Fruit fly (Drosophila melanogaster) whole organism, embryonic: ENCODE data around the gene shd.

Experiments used
- Ada2b ChIP-seq: fragments of 200-800 bp; sonication (Bioruptor generic); IDR thresholded peaks from 2 replicates; pipeline ENCODE4 v1.3.6; 2022; ENCODE audit warnings: missing biosample characterization, missing genetic modification characterization
- C15 ChIP-seq: fragments of 200-800 bp; sonication (Bioruptor generic); IDR thresholded peaks from 3 replicates; pipeline ENCODE4 v1.3.6; 2022; ENCODE audit warnings: missing biosample characterization, missing genetic modification characterization
- CG10267 ChIP-seq: fragments of 200-800 bp; sonication (Bioruptor generic); optimal IDR thresholded peaks from 2 replicates; lab custom pipeline; 2018; ENCODE audit warnings: missing biosample characterization, mild to moderate bottlenecking, missing genetic modification characterization, moderate library complexity
- CG10565 ChIP-seq: fragments of 200-800 bp; sonication (Bioruptor generic); optimal IDR thresholded peaks from 3 replicates; lab custom pipeline; 2016; ENCODE audit warnings: missing biosample characterization, mild to moderate bottlenecking, missing genetic modification characterization
- CG10979 ChIP-seq: fragments of 200-800 bp; sonication (Bioruptor generic); optimal IDR thresholded peaks from 2 replicates; lab custom pipeline; 2018; ENCODE audit warnings: missing biosample characterization, mild to moderate bottlenecking, missing genetic modification characterization, moderate library complexity
- CG12104 ChIP-seq: fragments of 200-800 bp; sonication (Bioruptor generic); optimal IDR thresholded peaks from 3 replicates; lab custom pipeline; 2016; ENCODE audit warnings: missing biosample characterization, missing genetic modification characterization
- CG17568 ChIP-seq: fragments of 200-800 bp; sonication (Bioruptor generic); optimal IDR thresholded peaks from 2 replicates; lab custom pipeline; 2018; ENCODE audit warnings: missing biosample characterization, mild to moderate bottlenecking, missing genetic modification characterization, moderate library complexity
- CG18476 ChIP-seq: fragments of 200-800 bp; sonication (Bioruptor generic); optimal IDR thresholded peaks from 2 replicates; lab custom pipeline; 2016; ENCODE audit warnings: missing biosample characterization, mild to moderate bottlenecking, missing genetic modification characterization
- CG2120 ChIP-seq: fragments of 200-800 bp; sonication (Bioruptor generic); optimal IDR thresholded peaks from 3 replicates; lab custom pipeline; 2016; ENCODE audit warnings: missing biosample characterization, missing genetic modification characterization
- CG3065 ChIP-seq: fragments of 200-800 bp; sonication (Bioruptor generic); optimal IDR thresholded peaks from 2 replicates; lab custom pipeline; 2016; ENCODE audit warnings: missing biosample characterization, missing genetic modification characterization
- CG31365 ChIP-seq: fragments of 200-800 bp; sonication (Bioruptor generic); optimal IDR thresholded peaks from 2 replicates; lab custom pipeline; 2018; ENCODE audit warnings: missing biosample characterization, mild to moderate bottlenecking, missing genetic modification characterization
- CG3726 ChIP-seq: fragments of 200-800 bp; sonication (Bioruptor generic); IDR thresholded peaks from 3 replicates; pipeline ENCODE4, ENCODE4 v1.3.6; 2022; ENCODE audit warnings: missing biosample characterization, missing genetic modification characterization
- CG43689 ChIP-seq: fragments of 200-800 bp; sonication (Bioruptor generic); IDR thresholded peaks from 2 replicates; pipeline ENCODE4 v1.3.6; 2022; ENCODE audit warnings: missing biosample characterization, missing genetic modification characterization
- CG4730 ChIP-seq: fragments of 200-800 bp; sonication (Bioruptor generic); IDR thresholded peaks from 2 replicates; pipeline ENCODE4 v1.3.6; 2022; ENCODE audit warnings: missing biosample characterization, missing genetic modification characterization
- CG5953 ChIP-seq: fragments of 200-800 bp; sonication (Bioruptor generic); IDR thresholded peaks from 2 replicates; pipeline ENCODE4 v1.3.6; 2022; ENCODE audit warnings: missing biosample characterization, missing genetic modification characterization
- CG7271 ChIP-seq: fragments of 200-800 bp; sonication (Bioruptor generic); optimal IDR thresholded peaks from 2 replicates; lab custom pipeline; 2018; ENCODE audit warnings: missing biosample characterization, mild to moderate bottlenecking, missing genetic modification characterization, moderate library complexity
- CG7745 ChIP-seq: fragments of 200-800 bp; sonication (Bioruptor generic); optimal IDR thresholded peaks from 2 replicates; lab custom pipeline; 2018; ENCODE audit warnings: missing biosample characterization, mild to moderate bottlenecking, missing genetic modification characterization, moderate library complexity
- CG9437 ChIP-seq: fragments of 200-800 bp; sonication (Bioruptor generic); optimal IDR thresholded peaks from 2 replicates; lab custom pipeline; 2018; ENCODE audit warnings: missing biosample characterization, mild to moderate bottlenecking, missing genetic modification characterization
- CTCF ChIP-seq: fragments of 200-800 bp; sonication (Bioruptor generic); optimal IDR thresholded peaks from 2 replicates; lab custom pipeline; 2017; ENCODE audit warnings: missing biosample characterization, mild to moderate bottlenecking, missing genetic modification characterization, moderate library complexity
- Chrac-16 ChIP-seq: fragments of 200-800 bp; sonication (Bioruptor generic); optimal IDR thresholded peaks from 3 replicates; lab custom pipeline; 2016; ENCODE audit warnings: missing biosample characterization, missing genetic modification characterization
- CrebB ChIP-seq: fragments of 200-800 bp; sonication (Bioruptor generic); optimal IDR thresholded peaks from 3 replicates; lab custom pipeline; 2018; ENCODE audit warnings: missing biosample characterization, mild to moderate bottlenecking, missing genetic modification characterization
- D ChIP-seq, 2 experiments: fragments of 200-800 bp in 1 of 2; fragments of >200 bp in 1 of 2; sonication (Bioruptor generic) in 1 of 2; optimal IDR thresholded peaks; 2 replicates in 1 of 2; 3 replicates in 1 of 2; lab custom pipeline; 2017; ENCODE audit warnings: mild to moderate bottlenecking in 1 of 2, missing biosample characterization in 1 of 2, missing genetic modification characterization in 1 of 2, missing genetic modification reagents in 1 of 2
- Dad ChIP-seq: fragments of 200-800 bp; sonication (Bioruptor generic); optimal IDR thresholded peaks from 3 replicates; lab custom pipeline; 2016; ENCODE audit warnings: missing biosample characterization, missing genetic modification characterization
- E2f1 ChIP-seq: fragments of 200-800 bp; sonication (Bioruptor generic); IDR thresholded peaks from 2 replicates; pipeline ENCODE4 v1.3.6; 2022; ENCODE audit warnings: missing biosample characterization, missing genetic modification characterization
- Fer2 ChIP-seq: fragments of 200-800 bp; sonication (Bioruptor generic); optimal IDR thresholded peaks from 2 replicates; lab custom pipeline; 2018; ENCODE audit warnings: missing biosample characterization, mild to moderate bottlenecking, missing genetic modification characterization, moderate library complexity
- Meics ChIP-seq: fragments of 200-800 bp; sonication (Bioruptor generic); optimal IDR thresholded peaks from 2 replicates; lab custom pipeline; 2017; ENCODE audit warnings: missing biosample characterization, mild to moderate bottlenecking, missing genetic modification characterization
- Optix ChIP-seq: fragments of 200-800 bp; sonication (Bioruptor generic); IDR thresholded peaks from 3 replicates; pipeline ENCODE4 v1.3.6; 2022; ENCODE audit warnings: missing biosample characterization, missing genetic modification characterization
- Ravus ChIP-seq: fragments of 200-800 bp; sonication (Bioruptor generic); IDR thresholded peaks from 2 replicates; pipeline ENCODE4 v1.3.6; 2022; ENCODE audit warnings: missing biosample characterization, missing genetic modification characterization
- Xrp1 ChIP-seq: fragments of 200-800 bp; sonication (Bioruptor generic); IDR thresholded peaks from 2 replicates; pipeline ENCODE4 v1.3.6; 2022; ENCODE audit warnings: missing biosample characterization, missing genetic modification characterization
- bbx ChIP-seq: fragments of 200-800 bp; sonication (Bioruptor generic); IDR thresholded peaks from 2 replicates; pipeline ENCODE4 v1.3.6; 2022; ENCODE audit warnings: missing biosample characterization, missing genetic modification characterization; ENCODE audit not compliant: partially characterized antibody
- bowl ChIP-seq: fragments of 200-800 bp; sonication (Bioruptor generic); IDR thresholded peaks from 2 replicates; pipeline ENCODE4 v1.3.6; 2022; ENCODE audit warnings: missing biosample characterization, missing genetic modification characterization
- cwo ChIP-seq: fragments of 200-800 bp; sonication (Bioruptor generic); optimal IDR thresholded peaks from 3 replicates; lab custom pipeline; 2017; ENCODE audit warnings: missing biosample characterization, missing genetic modification characterization, mild to moderate bottlenecking, moderate library complexity, missing genetic modification reagents
- disco-r ChIP-seq: fragments of 200-800 bp; sonication (Bioruptor generic); optimal IDR thresholded peaks from 2 replicates; lab custom pipeline; 2016; ENCODE audit warnings: missing biosample characterization, missing genetic modification characterization
- eyg ChIP-seq: fragments of 200-800 bp; sonication (Bioruptor generic); optimal IDR thresholded peaks from 3 replicates; lab custom pipeline; 2016; ENCODE audit warnings: missing biosample characterization, missing genetic modification characterization
- gcm ChIP-seq: fragments of 200-800 bp; sonication (Bioruptor generic); optimal IDR thresholded peaks from 2 replicates; lab custom pipeline; 2019; ENCODE audit warnings: missing biosample characterization, mild to moderate bottlenecking, missing genetic modification characterization, moderate library complexity
- gfzf ChIP-seq: fragments of 200-800 bp; sonication (Bioruptor generic); optimal IDR thresholded peaks from 2 replicates; lab custom pipeline; 2016; ENCODE audit warnings: missing biosample characterization, mild to moderate bottlenecking, missing genetic modification characterization, moderate library complexity
- grau ChIP-seq: fragments of 200-800 bp; optimal IDR thresholded peaks from 3 replicates; lab custom pipeline; 2019; ENCODE audit warnings: missing biosample characterization, mild to moderate bottlenecking, missing genetic modification characterization, moderate library complexity
- gt ChIP-seq: fragments of 200-800 bp; sonication (Bioruptor generic); IDR thresholded peaks from 2 replicates; pipeline ENCODE4 v1.3.6; 2022; ENCODE audit warnings: missing biosample characterization, missing genetic modification characterization
- klu ChIP-seq: fragments of 200-800 bp; sonication (Bioruptor generic); IDR thresholded peaks from 2 replicates; pipeline ENCODE4 v1.3.6; 2022; ENCODE audit warnings: missing biosample characterization, missing genetic modification characterization
- lbe ChIP-seq: fragments of 200-800 bp; sonication (Bioruptor generic); optimal IDR thresholded peaks from 2 replicates; lab custom pipeline; 2016; ENCODE audit warnings: missing biosample characterization, mild to moderate bottlenecking, missing genetic modification characterization
- lola ChIP-seq, 3 experiments: fragments of >200 bp in 2 of 3; fragments of 200-800 bp in 1 of 3; sonication (Bioruptor generic) in 1 of 3; optimal IDR thresholded peaks; 2 replicates each; lab custom pipeline; 2017 to 2019; ENCODE audit warnings: missing biosample characterization in 3 of 3, missing genetic modification characterization in 3 of 3, mild to moderate bottlenecking in 1 of 3, moderate library complexity in 1 of 3
- nau ChIP-seq: fragments of 200-800 bp; sonication (Bioruptor generic); optimal IDR thresholded peaks from 3 replicates; lab custom pipeline; 2017; ENCODE audit warnings: missing biosample characterization, mild to moderate bottlenecking, missing genetic modification characterization, missing genetic modification reagents
- odd ChIP-seq: fragments of 200-800 bp; sonication (Bioruptor generic); optimal IDR thresholded peaks from 2 replicates; lab custom pipeline; 2017; ENCODE audit warnings: missing biosample characterization, mild to moderate bottlenecking, missing genetic modification characterization
- row ChIP-seq: fragments of 200-800 bp; sonication (Bioruptor generic); IDR thresholded peaks from 3 replicates; pipeline ENCODE4 v1.3.6; 2022; ENCODE audit warnings: missing biosample characterization, missing genetic modification characterization
- salm ChIP-seq: fragments of 200-800 bp; sonication (Bioruptor generic); optimal IDR thresholded peaks from 2 replicates; lab custom pipeline; 2018; ENCODE audit warnings: missing biosample characterization, mild to moderate bottlenecking, missing genetic modification characterization
- sna ChIP-seq: fragments of 200-800 bp; sonication (Bioruptor generic); IDR thresholded peaks from 2 replicates; pipeline ENCODE4 v1.3.6; 2022; ENCODE audit warnings: missing biosample characterization, missing genetic modification characterization; ENCODE audit not compliant: partially characterized antibody
- tio ChIP-seq: fragments of 200-800 bp; sonication (Bioruptor generic); optimal IDR thresholded peaks from 2 replicates; lab custom pipeline; 2017; ENCODE audit warnings: missing biosample characterization, missing genetic modification characterization, inconsistent platforms
- tup ChIP-seq: fragments of 200-800 bp; sonication (Bioruptor generic); optimal IDR thresholded peaks from 2 replicates; lab custom pipeline; 2016; ENCODE audit warnings: missing biosample characterization, mild to moderate bottlenecking, missing genetic modification characterization, moderate library complexity
- zf30C ChIP-seq: fragments of 200-800 bp; sonication (Bioruptor generic); optimal IDR thresholded peaks from 3 replicates; lab custom pipeline; 2018; ENCODE audit warnings: missing biosample characterization, mild to moderate bottlenecking, missing genetic modification characterization

shd gene

DNA sequence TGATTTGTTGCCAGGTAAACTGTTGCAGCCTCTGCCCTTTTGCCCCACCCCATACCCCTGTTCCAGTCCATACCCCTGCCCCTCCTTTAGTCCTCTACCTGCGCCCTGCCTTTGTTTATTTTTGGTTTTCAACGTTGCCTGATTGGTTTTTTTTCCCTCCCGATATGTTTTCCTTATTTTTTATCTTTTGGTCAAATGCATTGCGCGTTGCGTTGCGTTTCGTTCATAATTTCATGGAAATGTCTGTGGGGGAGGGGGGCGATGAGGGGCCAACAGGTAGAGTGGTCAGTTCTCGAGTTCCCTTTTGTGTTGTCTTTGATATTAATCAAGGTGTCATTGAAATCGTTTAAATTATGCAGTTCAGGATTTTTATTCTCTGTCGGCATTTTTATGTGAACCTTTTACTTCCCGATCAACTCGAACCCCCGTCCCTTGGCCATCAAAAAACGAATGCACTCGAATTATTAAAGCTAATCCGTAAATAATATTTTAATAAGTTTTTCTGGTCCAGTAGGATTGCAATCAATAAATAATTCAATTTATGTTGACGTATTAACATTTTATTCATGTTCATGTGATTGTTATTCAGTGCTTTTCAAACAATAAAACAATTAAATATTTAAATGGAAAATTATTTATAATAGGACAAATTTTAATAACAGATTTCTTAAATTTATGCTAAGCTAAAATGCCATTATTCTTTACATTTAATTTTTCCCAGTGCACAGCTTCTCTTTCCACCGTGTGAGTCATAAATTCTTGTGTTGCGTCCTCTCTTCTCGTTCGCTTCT lies 20.7 kb downstream of the shd start (continued):
- TF ChIP-seq CG10979 (tag; lab: Kevin White, UChicago) (peak; percentile 95), disco-r (GFP tag; lab: Kevin White, UChicago) (no peak), CG10267 (tag; lab: Kevin White, UChicago) (peak; percentile 88), Fer2 (tag; lab: Kevin White, UChicago) (no peak), gcm (GFP tag; lab: Kevin White, UChicago) (peak; percentile 76), bbx (no peak), Chrac-16 (GFP tag; lab: Kevin White, UChicago) (peak; percentile 67), CG4730 (GFP tag; lab: Robert Waterston, UW) (no peak; the same call in 1 of the 2 replicates), sna (no peak), row (GFP tag; lab: Robert Waterston, UW) (peak; percentile 59), lola (GFP tag; optimal IDR thresholded peaks at IDR 0.05; lab: Kevin White, UChicago) (peak in 1 of 3 experiments; percentile 97), CG17568 (GFP tag; lab: Kevin White, UChicago) (no peak), D (optimal IDR thresholded peaks at IDR 0.05; lab: Kevin White, UChicago) (no peak), D (GFP tag; optimal IDR thresholded peaks at IDR 0.05; lab: Kevin White, UChicago) (peak; percentile 83), Xrp1 (GFP tag; lab: Robert Waterston, UW) (peak; percentile 88), tio (peak; percentile 64), nau (GFP tag; lab: Kevin White, UChicago) (no peak), Meics (GFP tag; lab: Kevin White, UChicago) (peak; percentile 34), tup (GFP tag; lab: Kevin White, UChicago) (no peak), cwo (GFP tag; lab: Kevin White, UChicago) (peak; percentile 27), E2f1 (GFP tag; lab: Robert Waterston, UW) (peak; percentile 45), Ada2b (no peak), zf30C (GFP tag; lab: Kevin White, UChicago) (peak; percentile 91), CG3726 (GFP tag; lab: Robert Waterston, UW) (no peak), CG3065 (GFP tag; lab: Kevin White, UChicago) (peak; percentile 63), gt (GFP tag; lab: Robert Waterston, UW) (no peak), CG43689 (GFP tag; lab: Robert Waterston, UW) (no peak), odd (GFP tag; lab: Kevin White, UChicago) (peak; percentile 57), klu (GFP tag; lab: Robert Waterston, UW) (no peak), CG5953 (GFP tag; lab: Robert Waterston, UW) (no peak), CG2120 (GFP tag; lab: Kevin White, UChicago) (no peak), CTCF (GFP tag; lab: Kevin White, UChicago) (peak; percentile 19), CG10565 (GFP tag; lab: Kevin White, UChicago) (no peak), eyg (GFP tag; lab: Kevin White, UChicago) (no peak), Ravus (GFP tag; lab: Robert Waterston, UW) (no peak), CG12104 (GFP tag; lab: Kevin White, UChicago) (peak; percentile 55), CG7271 (tag; lab: Kevin White, UChicago) (peak; percentile 3), gfzf (no peak), CG31365 (tag; lab: Kevin White, UChicago) (no peak), bowl (GFP tag; lab: Robert Waterston, UW) (no peak), C15 (GFP tag; lab: Robert Waterston, UW) (no peak), grau (peak; percentile 80), CrebB (tag; lab: Kevin White, UChicago) (peak; percentile 7), lbe (peak; percentile 75), CG18476 (GFP tag; lab: Kevin White, UChicago) (peak; percentile 39), Optix (GFP tag; lab: Robert Waterston, UW) (no peak), salm (peak; percentile 10), CG7745 (no peak), CG9437 (GFP tag; lab: Kevin White, UChicago) (peak; percentile 66), Dad (no peak)
